Fruit fly (Drosophila melanogaster): ENCODE measurements around the gene RpS3.

DNA sequence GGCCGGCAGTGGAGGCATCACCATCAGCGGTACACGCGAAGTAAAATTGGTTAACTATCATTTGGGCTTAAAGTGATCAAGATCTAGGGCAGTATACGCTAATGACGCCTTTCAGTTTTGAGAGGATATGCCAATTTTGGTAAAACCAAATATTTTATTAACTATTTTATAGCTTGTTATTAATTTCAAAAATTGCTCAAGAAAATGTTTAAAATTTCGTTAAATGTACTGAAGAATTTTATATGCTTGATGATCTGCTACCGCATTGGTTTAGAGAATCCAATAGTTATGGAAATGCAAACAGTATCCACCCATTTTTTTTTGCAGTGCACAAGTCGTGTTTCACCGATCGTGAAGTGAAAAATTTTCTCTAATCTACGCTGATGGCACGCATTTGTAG is 49.3 kb downstream of the RpS3 start:
- no peak for TF ChIP-seq ttk (optimal IDR thresholded peaks at IDR 0.05)
- no peak for TF ChIP-seq psq (optimal IDR thresholded peaks at IDR 0.05)

All from Kc167 (cell line).